Worm (Caenorhabditis elegans) whole organism, early embryonic: Measurements from ENCODE around the gene xbx-9.

Experiments used
- B0310.2 ChIP-seq: sonication (generic microtip); optimal IDR thresholded peaks from 2 replicates; lab custom pipeline; 2016; ENCODE audit warnings: mild to moderate bottlenecking, missing genetic modification characterization, missing compliant biosample characterization
- F13C5.2 ChIP-seq: sonication (generic microtip); optimal IDR thresholded peaks from 2 replicates; lab custom pipeline; 2017; ENCODE audit warnings: mild to moderate bottlenecking, missing genetic modification characterization, inconsistent platforms, missing compliant biosample characterization
- ama-1 ChIP-seq: fragments of 150-350 bp; optimal IDR thresholded peaks from 2 replicates; lab custom pipeline; 2014
- ets-7 ChIP-seq: sonication (generic microtip); optimal IDR thresholded peaks from 2 replicates; lab custom pipeline; 2016; ENCODE audit warnings: missing genotype, missing genetic modification characterization, missing compliant biosample characterization
- flt-1 ChIP-seq: fragments of 200-800 bp; sonication (Bioruptor generic); IDR thresholded peaks from 2 replicates; pipeline ENCODE4 v1.3.6; 2022; ENCODE audit warnings: missing genetic modification characterization, missing compliant biosample characterization
- hmbx-1 ChIP-seq: sonication (generic microtip); optimal IDR thresholded peaks from 2 replicates; lab custom pipeline; 2016; ENCODE audit warnings: mild to moderate bottlenecking, missing genetic modification characterization, missing compliant biosample characterization
- hmg-4 ChIP-seq: fragments of 200-800 bp; sonication (Bioruptor generic); optimal IDR thresholded peaks from 2 replicates; lab custom pipeline; 2018; ENCODE audit warnings: mild to moderate bottlenecking, missing genetic modification characterization, missing compliant biosample characterization
- hnd-1 ChIP-seq: sonication (generic microtip); optimal IDR thresholded peaks from 2 replicates; lab custom pipeline; 2016; ENCODE audit warnings: missing genetic modification characterization, missing compliant biosample characterization
- scrt-1 ChIP-seq: fragments of 200-800 bp; sonication (Bioruptor generic); IDR thresholded peaks from 2 replicates; pipeline ENCODE4 v1.3.6; 2022; ENCODE audit warnings: missing genetic modification characterization, missing compliant biosample characterization
- tbx-11 ChIP-seq: fragments of 200-800 bp; sonication (Bioruptor generic); IDR thresholded peaks from 2 replicates; pipeline ENCODE4 v1.3.6; 2022; ENCODE audit warnings: missing genetic modification characterization, missing compliant biosample characterization
- tbx-37 ChIP-seq: fragments of 200-800 bp; sonication (Bioruptor generic); conservative IDR thresholded peaks from 2 replicates; pipeline ENCODE4 v1.3.6; 2022; ENCODE audit warnings: missing genetic modification reagents, missing genetic modification characterization, missing compliant biosample characterization
- tra-4 ChIP-seq: sonication (generic microtip); optimal IDR thresholded peaks from 2 replicates; lab custom pipeline; 2017; ENCODE audit warnings: missing genetic modification characterization, missing compliant biosample characterization

ce11 chrV:12701613-12702012, 32.4 kb upstream of the xbx-9 start:
- TF ChIP-seq ama-1 (no peak), ets-7 (tag; lab: Kevin White, UChicago) (no peak), tra-4 (tag; lab: Kevin White, UChicago) (no peak), B0310.2 (tag; lab: Kevin White, UChicago) (no peak), hmg-4 (GFP tag; lab: Kevin White, UChicago) (no peak), F13C5.2 (tag; lab: Kevin White, UChicago) (no peak), tbx-37 (GFP tag; lab: Robert Waterston, UW) (no peak), hmbx-1 (tag; lab: Kevin White, UChicago) (no peak), flt-1 (GFP tag; lab: Robert Waterston, UW) (no peak), scrt-1 (no peak), tbx-11 (GFP tag; lab: Robert Waterston, UW) (no peak), hnd-1 (no peak)
